Worm (Caenorhabditis elegans) whole organism, young adult: ENCODE data around the gene cyy-1.

Experiments used
- ama-1 ChIP-seq, 3 experiments: fragments of 150-350 bp in 1 of 3; sonication (generic microtip) in 2 of 3; optimal IDR thresholded peaks; 2 replicates each; lab custom pipeline; 2014 to 2018; ENCODE audit warnings: missing biosample characterization in 2 of 3, missing genetic modification characterization in 2 of 3, missing genetic modification reagents in 2 of 3
- bed-1 ChIP-seq: fragments of 200-800 bp; sonication (Bioruptor generic); IDR thresholded peaks from 2 replicates; pipeline ENCODE4 v1.3.6; 2022; ENCODE audit warnings: missing genetic modification reagents, missing genetic modification characterization, missing compliant biosample characterization
- ceh-100 ChIP-seq: fragments of 200-800 bp; sonication (Bioruptor generic); IDR thresholded peaks from 2 replicates; pipeline ENCODE4 v1.3.6; 2022; ENCODE audit warnings: missing genetic modification reagents, missing genetic modification characterization, missing compliant biosample characterization
- ceh-40 ChIP-seq: fragments of 200-800 bp; sonication (Bioruptor generic); IDR thresholded peaks from 2 replicates; pipeline ENCODE4 v1.3.6; 2022; ENCODE audit warnings: missing genetic modification characterization, missing compliant biosample characterization
- die-1 ChIP-seq: sonication (generic microtip); optimal IDR thresholded peaks from 2 replicates; lab custom pipeline; 2016; ENCODE audit warnings: missing genotype, mild to moderate bottlenecking, missing genetic modification characterization, missing compliant biosample characterization
- dpl-1 ChIP-seq: fragments of 150-350 bp; optimal IDR thresholded peaks from 2 replicates; lab custom pipeline; 2014; ENCODE audit warnings: missing biosample characterization, missing genetic modification reagents, missing genetic modification characterization
- egrh-3 ChIP-seq: fragments of 200-800 bp; sonication (Bioruptor generic); IDR thresholded peaks from 2 replicates; pipeline ENCODE4 v1.3.6; 2022; ENCODE audit warnings: missing genetic modification reagents, missing genetic modification characterization, missing compliant biosample characterization
- him-1 ChIP-seq: sonication (generic microtip); optimal IDR thresholded peaks from 2 replicates; lab custom pipeline; 2016; ENCODE audit warnings: missing genotype, missing genetic modification reagents, missing genetic modification characterization, missing compliant biosample characterization
- let-607 ChIP-seq, 2 experiments: fragments of 200-800 bp in 1 of 2; sonication (Bioruptor generic) in 1 of 2; sonication (generic microtip) in 1 of 2; optimal IDR thresholded peaks; 2 replicates each; lab custom pipeline; 2016 to 2018; ENCODE audit warnings: mild to moderate bottlenecking in 2 of 2, missing compliant biosample characterization in 2 of 2, missing genetic modification characterization in 2 of 2, moderate library complexity in 2 of 2, missing genotype in 1 of 2
- pha-4 ChIP-seq: fragments of 150-350 bp; sonication (generic microtip); optimal IDR thresholded peaks from 2 replicates; lab custom pipeline; 2014; ENCODE audit warnings: missing biosample characterization, missing genetic modification reagents, missing genetic modification characterization
- rec-8 ChIP-seq, 2 experiments: sonication (generic microtip); optimal IDR thresholded peaks; 2 replicates each; lab custom pipeline; 2016; ENCODE audit warnings: mild to moderate bottlenecking in 2 of 2, missing genetic modification characterization in 2 of 2, missing genetic modification reagents in 2 of 2, missing genotype in 2 of 2, missing biosample characterization in 1 of 2, missing compliant biosample characterization in 1 of 2, moderate library complexity in 1 of 2
- ztf-28 ChIP-seq: fragments of 200-800 bp; sonication (Bioruptor generic); IDR thresholded peaks from 2 replicates; pipeline ENCODE4 v1.3.6; 2022; ENCODE audit warnings: missing genetic modification reagents, missing genetic modification characterization, missing compliant biosample characterization
- ztf-6 ChIP-seq: fragments of 200-800 bp; sonication (Bioruptor generic); IDR thresholded peaks from 2 replicates; pipeline ENCODE4 v1.3.6; 2022; ENCODE audit warnings: missing genetic modification reagents, missing genetic modification characterization, missing compliant biosample characterization

ce11 chrIII:8401887-8402286, 3.8 kb upstream of the cyy-1 start, which contains the start of gene lap-1:
- TF ChIP-seq ceh-40 (GFP tag; lab: Robert Waterston, UW) (no peak), die-1 (no peak), dpl-1 (GFP tag; lab: Kevin White, UChicago) (no peak), him-1 (tag; lab: Kevin White, UChicago) (no peak), ztf-6 (GFP tag; lab: Robert Waterston, UW) (no peak), rec-8 (tag; optimal IDR thresholded peaks at IDR 0.05; lab: Kevin White, UChicago) (no peak), ztf-28 (GFP tag; lab: Robert Waterston, UW) (no peak), egrh-3 (GFP tag; lab: Robert Waterston, UW) (no peak), let-607 (tag; optimal IDR thresholded peaks at IDR 0.05; lab: Kevin White, UChicago) (no peak), ceh-100 (no peak), pha-4 (tag; lab: Kevin White, UChicago) (no peak), ama-1 (optimal IDR thresholded peaks at IDR 0.05; lab: Kevin White, UChicago) (no peak), ama-1 (GFP tag; optimal IDR thresholded peaks at IDR 0.05; lab: Kevin White, UChicago) (no peak), bed-1 (GFP tag; lab: Robert Waterston, UW) (no peak)
